Worm (Caenorhabditis elegans): ENCODE results near the gene abi-1.

Gene abi-1

ce11 chrIII:5665710-5666109 is 26.8 kb downstream of the abi-1 start:
- TF ChIP-seq spr-3 (GFP tag; optimal IDR thresholded peaks at IDR 0.05) (no peak), dpl-1 (GFP tag; optimal IDR thresholded peaks at IDR 0.05) (no peak)

DNA sequence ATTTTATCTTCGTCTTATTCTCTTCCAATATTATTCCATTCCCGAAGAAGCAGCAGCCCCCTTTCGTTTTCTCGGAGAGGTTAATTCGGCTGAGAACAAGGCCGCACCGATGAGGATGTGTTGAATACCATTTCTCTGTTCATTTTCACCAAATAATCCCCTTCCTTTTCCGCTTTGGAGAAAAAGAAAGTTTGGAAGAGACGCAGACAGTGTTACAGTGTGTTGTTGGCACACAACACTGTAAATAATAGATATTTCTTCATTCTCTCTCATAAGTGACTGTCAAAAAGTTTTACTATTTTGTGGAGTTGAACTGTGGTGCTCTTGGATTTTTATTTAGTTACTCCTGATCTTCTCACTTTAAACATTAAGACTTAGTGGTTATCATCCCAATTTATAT is 27.3 kb downstream of the abi-1 start:
- TF ChIP-seq gei-8 (GFP tag; optimal IDR thresholded peaks at IDR 0.05) (no peak), cey-2 (tag; optimal IDR thresholded peaks at IDR 0.05; ENCODE audit: borderline replicate concordance, insufficient read depth) (no peak), lir-3 (tag; optimal IDR thresholded peaks at IDR 0.05) (no peak), pqm-1 (tag; optimal IDR thresholded peaks at IDR 0.05) (peak; percentile 1), F49E8.2 (tag; optimal IDR thresholded peaks at IDR 0.05; ENCODE audit: borderline replicate concordance) (no peak), set-16 (GFP tag; IDR thresholded peaks at IDR 0.05) (no peak), jun-1 (tag; optimal IDR thresholded peaks at IDR 0.05) (no peak), attf-4 (tag; optimal IDR thresholded peaks at IDR 0.05) (no peak), ctbp-1 (GFP tag; IDR thresholded peaks at IDR 0.05) (no peak), nhr-41 (GFP tag; IDR thresholded peaks at IDR 0.05) (no peak), nhr-42 (GFP tag; IDR thresholded peaks at IDR 0.05) (no peak), arid-1 (GFP tag; conservative IDR thresholded peaks at IDR 0.05) (no peak), mes-2 (tag; optimal IDR thresholded peaks at IDR 0.05; ENCODE audit: poor library complexity, severe bottlenecking) (peak; percentile 13), tra-1 (GFP tag; IDR thresholded peaks at IDR 0.05) (no peak), F44E2.7 (GFP tag; IDR thresholded peaks at IDR 0.05) (no peak), hlh-30 (tag; optimal IDR thresholded peaks at IDR 0.05; ENCODE audit: insufficient read depth) (no peak), daf-16 (GFP tag; optimal IDR thresholded peaks at IDR 0.05) (no peak), daf-16 (tag; optimal IDR thresholded peaks at IDR 0.05) (no peak), nhr-28 (tag; optimal IDR thresholded peaks at IDR 0.05) (peak; percentile 31), skn-1 (tag; optimal IDR thresholded peaks at IDR 0.05) (no peak), ceh-44 (GFP tag; IDR thresholded peaks at IDR 0.05) (no peak), nhr-48 (tag; optimal IDR thresholded peaks at IDR 0.05) (no peak), aly-2 (tag; optimal IDR thresholded peaks at IDR 0.05) (no peak), unc-62 (GFP tag; optimal IDR thresholded peaks at IDR 0.05 in 1 of 2) (no peak), unc-62 (tag; optimal IDR thresholded peaks at IDR 0.05) (no peak), mdl-1 (tag; optimal IDR thresholded peaks at IDR 0.05) (no peak)

DNA sequence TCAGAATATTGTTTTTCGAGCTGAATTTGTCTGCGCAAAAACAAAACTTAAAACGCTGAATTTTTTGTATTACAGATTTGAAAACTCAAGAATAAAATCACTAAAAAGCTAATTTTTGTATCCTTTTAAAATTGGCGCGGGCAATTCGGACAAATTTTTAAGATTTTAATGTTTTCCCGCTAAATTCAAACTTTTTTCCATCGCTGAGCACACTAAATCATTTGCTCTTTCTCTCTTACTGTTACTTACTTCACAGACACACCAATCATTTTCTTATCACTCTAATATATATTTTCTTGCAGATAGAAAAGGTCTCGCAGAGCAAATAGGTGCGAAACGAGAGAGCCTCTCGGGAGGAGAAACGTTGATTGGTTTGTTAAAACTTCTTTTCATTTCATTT is 28.6 kb downstream of the abi-1 start, which contains the start of gene par-3:
TSS of gene par-3 (plus strand) at position 301 of the 400 bp plus-strand sequence.
- TF ChIP-seq aha-1 (tag), result peak; percentile 42
- peak; percentile 53 for TF ChIP-seq pqm-1 (tag; optimal IDR thresholded peaks at IDR 0.05)
- no peak for TF ChIP-seq aly-2 (tag; optimal IDR thresholded peaks at IDR 0.05)
- no peak for TF ChIP-seq ceh-32 (tag; optimal IDR thresholded peaks at IDR 0.05; ENCODE audit: poor library complexity)
- TF ChIP-seq tag-97 (GFP tag; IDR thresholded peaks at IDR 0.05), result no peak
- no peak for TF ChIP-seq hlh-30 (tag; optimal IDR thresholded peaks at IDR 0.05; ENCODE audit: insufficient read depth)

ce11 chrIII:5663521-5663920 is 29.0 kb downstream of the abi-1 start:
- TF ChIP-seq Y48G9A.11 (GFP tag; IDR thresholded peaks at IDR 0.05) (peak; percentile 79), lsy-2 (tag; optimal IDR thresholded peaks at IDR 0.05) (peak in 1 of 2 experiments; percentile 73), zag-1 (tag; optimal IDR thresholded peaks at IDR 0.05) (no peak), hmg-1.1 (GFP tag; IDR thresholded peaks at IDR 0.05) (no peak), unc-130 (GFP tag; optimal IDR thresholded peaks at IDR 0.05) (peak; percentile 87), snpc-1.2 (GFP tag; IDR thresholded peaks at IDR 0.05) (peak; percentile 60; the same call in 1 of the 2 replicates), lin-38 (GFP tag; IDR thresholded peaks at IDR 0.05) (peak; percentile 81), F49E8.2 (tag; optimal IDR thresholded peaks at IDR 0.05; ENCODE audit: borderline replicate concordance) (peak; percentile 85)
